Worm (Caenorhabditis elegans) whole organism, young adult: Measurements from ENCODE around the gene sru-1.
A peak's percentile ranks its signal among the peaks of the same experiment; 100 is the strongest.

Source experiments
- B0336.3 ChIP-seq: fragments of 200-800 bp; sonication (Bioruptor generic); IDR thresholded peaks from 2 replicates; pipeline ENCODE4 v1.3.6; 2022; ENCODE audit warnings: missing genetic modification characterization, missing compliant biosample characterization
- C06A6.2 ChIP-seq: fragments of 200-800 bp; sonication (Bioruptor generic); conservative IDR thresholded peaks from 2 replicates; pipeline ENCODE4 v1.3.6; 2022; ENCODE audit warnings: missing genetic modification characterization, missing compliant biosample characterization
- F22D6.2 ChIP-seq: sonication (generic microtip); optimal IDR thresholded peaks from 2 replicates; lab custom pipeline; 2016; ENCODE audit warnings: mild to moderate bottlenecking, missing genetic modification characterization, missing compliant biosample characterization
- F37B4.10 ChIP-seq: fragments of 200-800 bp; sonication (Bioruptor generic); IDR thresholded peaks from 2 replicates; pipeline ENCODE4 v1.3.6; 2022; ENCODE audit warnings: missing genetic modification characterization, missing compliant biosample characterization
- F49E8.2 ChIP-seq: sonication (generic microtip); optimal IDR thresholded peaks from 3 replicates; lab custom pipeline; 2017; ENCODE audit warnings: missing genetic modification characterization, mild to moderate bottlenecking, missing compliant biosample characterization, antibody characterized with exemption, moderate library complexity; ENCODE audit not compliant: insufficient read depth
- F55B11.4 ChIP-seq: sonication (generic microtip); optimal IDR thresholded peaks from 2 replicates; lab custom pipeline; 2016; ENCODE audit warnings: missing compliant biosample characterization, missing genetic modification characterization, borderline replicate concordance; ENCODE audit not compliant: insufficient read depth
- K11D2.4 ChIP-seq: fragments of 200-800 bp; sonication (Bioruptor generic); IDR thresholded peaks from 2 replicates; pipeline ENCODE4 v1.3.6; 2022; ENCODE audit warnings: missing genetic modification reagents, missing genetic modification characterization, missing compliant biosample characterization
- K12H6.12 ChIP-seq: fragments of 200-800 bp; sonication (Bioruptor generic); optimal IDR thresholded peaks from 2 replicates; lab custom pipeline; 2018; ENCODE audit warnings: mild to moderate bottlenecking, missing genetic modification characterization, missing compliant biosample characterization
- Y53G8AR.9 ChIP-seq: fragments of 200-800 bp; sonication (Bioruptor generic); conservative IDR thresholded peaks from 2 replicates; pipeline ENCODE4 v1.3.6; 2022; ENCODE audit warnings: missing genetic modification reagents, missing genetic modification characterization, missing compliant biosample characterization
- Y79H2A.3 ChIP-seq: fragments of 200-800 bp; sonication (Bioruptor generic); conservative IDR thresholded peaks from 2 replicates; pipeline ENCODE4 v1.3.6; 2022; ENCODE audit warnings: missing genetic modification reagents, missing genetic modification characterization, missing compliant biosample characterization
- ZK185.1 ChIP-seq: sonication (generic microtip); optimal IDR thresholded peaks from 2 replicates; lab custom pipeline; 2016; ENCODE audit warnings: mild to moderate bottlenecking, missing genetic modification characterization, missing compliant biosample characterization; ENCODE audit not compliant: poor library complexity, severe bottlenecking
- akir-1 ChIP-seq: fragments of 200-800 bp; sonication (Bioruptor generic); optimal IDR thresholded peaks from 2 replicates; lab custom pipeline; 2018; ENCODE audit warnings: mild to moderate bottlenecking, missing genetic modification characterization, moderate library complexity, missing compliant biosample characterization
- aptf-3 ChIP-seq: fragments of 200-800 bp; sonication (Bioruptor generic); IDR thresholded peaks from 2 replicates; pipeline ENCODE4 v1.3.6; 2022; ENCODE audit warnings: missing genetic modification characterization, missing compliant biosample characterization
- atf-7 ChIP-seq: sonication (generic microtip); optimal IDR thresholded peaks from 2 replicates; lab custom pipeline; 2017; ENCODE audit warnings: mild to moderate bottlenecking, missing genetic modification characterization, missing compliant biosample characterization
- attf-5 ChIP-seq: fragments of 200-800 bp; sonication (Bioruptor generic); optimal IDR thresholded peaks from 2 replicates; lab custom pipeline; 2018; ENCODE audit warnings: mild to moderate bottlenecking, missing genetic modification characterization, missing compliant biosample characterization
- cebp-1 ChIP-seq, 2 experiments: fragments of 200-800 bp in 1 of 2; sonication (Bioruptor generic) in 1 of 2; sonication (generic microtip) in 1 of 2; IDR thresholded peaks in 1 of 2; optimal IDR thresholded peaks in 1 of 2; 2 replicates each; pipeline versions ENCODE4 v1.3.6 to Lab custom; 2017 to 2022; ENCODE audit warnings: missing compliant biosample characterization in 2 of 2, missing genetic modification characterization in 2 of 2, mild to moderate bottlenecking in 1 of 2, missing genetic modification reagents in 1 of 2, moderate library complexity in 1 of 2
- ceh-27 ChIP-seq: fragments of 200-800 bp; sonication (Bioruptor generic); optimal IDR thresholded peaks from 2 replicates; lab custom pipeline; 2018; ENCODE audit warnings: mild to moderate bottlenecking, missing genetic modification characterization, moderate library complexity, missing compliant biosample characterization
- die-1 ChIP-seq: sonication (generic microtip); optimal IDR thresholded peaks from 2 replicates; lab custom pipeline; 2016; ENCODE audit warnings: missing genotype, mild to moderate bottlenecking, missing genetic modification characterization, missing compliant biosample characterization
- dox-1 ChIP-seq: fragments of 200-800 bp; sonication (Bioruptor generic); IDR thresholded peaks from 2 replicates; pipeline ENCODE4 v1.3.6; 2022; ENCODE audit warnings: missing genetic modification reagents, missing genetic modification characterization, missing compliant biosample characterization
- dpff-1 ChIP-seq: sonication (generic microtip); optimal IDR thresholded peaks from 2 replicates; lab custom pipeline; 2017; ENCODE audit warnings: mild to moderate bottlenecking, missing genetic modification characterization, missing compliant biosample characterization
- egl-44 ChIP-seq: fragments of 200-800 bp; sonication (Bioruptor generic); IDR thresholded peaks from 2 replicates; pipeline ENCODE4 v1.3.6; 2022; ENCODE audit warnings: missing genetic modification reagents, missing genetic modification characterization, missing compliant biosample characterization
- ekl-4 ChIP-seq: fragments of 200-800 bp; sonication (Bioruptor generic); IDR thresholded peaks from 2 replicates; pipeline ENCODE4 v1.3.6; 2022; ENCODE audit warnings: missing genetic modification reagents, missing genetic modification characterization, missing compliant biosample characterization
- him-1 ChIP-seq: sonication (generic microtip); optimal IDR thresholded peaks from 2 replicates; lab custom pipeline; 2016; ENCODE audit warnings: missing genotype, missing genetic modification reagents, missing genetic modification characterization, missing compliant biosample characterization
- let-607 ChIP-seq, 2 experiments: fragments of 200-800 bp in 1 of 2; sonication (Bioruptor generic) in 1 of 2; sonication (generic microtip) in 1 of 2; optimal IDR thresholded peaks; 2 replicates each; lab custom pipeline; 2016 to 2018; ENCODE audit warnings: mild to moderate bottlenecking in 2 of 2, missing compliant biosample characterization in 2 of 2, missing genetic modification characterization in 2 of 2, moderate library complexity in 2 of 2, missing genotype in 1 of 2
- lin-35 ChIP-seq, 3 experiments: fragments of 150-350 bp in 2 of 3; sonication (generic microtip) in 1 of 3; optimal IDR thresholded peaks; 2 replicates each; lab custom pipeline; 2014 to 2018; ENCODE audit warnings: missing biosample characterization in 3 of 3, missing genetic modification characterization in 3 of 3, missing genetic modification reagents in 3 of 3
- lin-40 ChIP-seq: sonication (generic microtip); optimal IDR thresholded peaks from 2 replicates; lab custom pipeline; 2016; ENCODE audit warnings: missing genetic modification characterization, mild to moderate bottlenecking, missing compliant biosample characterization, missing genotype, missing genetic modification reagents
- lin-54 ChIP-seq: fragments of 200-800 bp; sonication (Bioruptor generic); optimal IDR thresholded peaks from 2 replicates; lab custom pipeline; 2018; ENCODE audit warnings: mild to moderate bottlenecking, missing genetic modification characterization, missing compliant biosample characterization
- lsl-1 ChIP-seq: fragments of 200-800 bp; sonication (Bioruptor generic); optimal IDR thresholded peaks from 2 replicates; lab custom pipeline; 2018; ENCODE audit warnings: mild to moderate bottlenecking, missing genetic modification characterization, moderate library complexity, missing compliant biosample characterization
- madf-10 ChIP-seq: sonication (generic microtip); optimal IDR thresholded peaks from 2 replicates; lab custom pipeline; 2016; ENCODE audit warnings: mild to moderate bottlenecking, missing genetic modification characterization, missing compliant biosample characterization
- madf-3 ChIP-seq: fragments of 200-800 bp; sonication (Bioruptor generic); IDR thresholded peaks from 2 replicates; pipeline ENCODE4 v1.3.6; 2022; ENCODE audit warnings: missing genetic modification reagents, missing genetic modification characterization, missing compliant biosample characterization
- mcd-1 ChIP-seq: fragments of 200-800 bp; sonication (Bioruptor generic); IDR thresholded peaks from 2 replicates; pipeline ENCODE4 v1.3.6; 2022; ENCODE audit warnings: missing genetic modification reagents, missing genetic modification characterization, missing compliant biosample characterization
- nfyb-1 ChIP-seq: fragments of 200-800 bp; sonication (Bioruptor generic); IDR thresholded peaks from 2 replicates; pipeline ENCODE4 v1.3.6; 2022; ENCODE audit warnings: missing genetic modification reagents, missing genetic modification characterization, missing compliant biosample characterization
- nhr-179 ChIP-seq: sonication (generic microtip); optimal IDR thresholded peaks from 2 replicates; lab custom pipeline; 2016; ENCODE audit warnings: mild to moderate bottlenecking, missing genetic modification characterization, missing compliant biosample characterization
- nhr-80 ChIP-seq: sonication (generic microtip); optimal IDR thresholded peaks from 2 replicates; lab custom pipeline; 2016; ENCODE audit warnings: missing genetic modification characterization, missing compliant biosample characterization
- nhr-90 ChIP-seq: sonication (generic microtip); optimal IDR thresholded peaks from 2 replicates; lab custom pipeline; 2016; ENCODE audit warnings: missing genotype, mild to moderate bottlenecking, missing genetic modification characterization, missing compliant biosample characterization
- rcor-1 ChIP-seq: fragments of 200-800 bp; sonication (Bioruptor generic); IDR thresholded peaks from 2 replicates; pipeline ENCODE4 v1.3.6; 2022; ENCODE audit warnings: missing genetic modification reagents, missing genetic modification characterization, missing compliant biosample characterization
- snpc-3.4 ChIP-seq: sonication (generic microtip); optimal IDR thresholded peaks from 2 replicates; lab custom pipeline; 2017; ENCODE audit warnings: missing genetic modification characterization, mild to moderate bottlenecking, missing compliant biosample characterization, antibody characterized with exemption, moderate library complexity, missing genotype, missing genetic modification reagents
- snpc-4 ChIP-seq, 5 experiments: fragments of 150-350 bp in 1 of 5; sonication (generic microtip) in 4 of 5; optimal IDR thresholded peaks; 2 replicates each; lab custom pipeline; 2014 to 2018; ENCODE audit warnings: missing genetic modification characterization in 5 of 5, missing biosample characterization in 3 of 5, antibody characterized with exemption in 2 of 5, mild to moderate bottlenecking in 2 of 5, missing compliant biosample characterization in 2 of 5, missing genotype in 2 of 5, moderate library complexity in 2 of 5, missing genetic modification reagents in 1 of 5
- tbp1 ChIP-seq: fragments of 200-800 bp; sonication (Bioruptor generic); optimal IDR thresholded peaks from 2 replicates; lab custom pipeline; 2018; ENCODE audit warnings: mild to moderate bottlenecking, missing genetic modification characterization, missing compliant biosample characterization
- tlf-1 ChIP-seq: fragments of 200-800 bp; sonication (Bioruptor generic); optimal IDR thresholded peaks from 2 replicates; lab custom pipeline; 2018; ENCODE audit warnings: mild to moderate bottlenecking, missing genetic modification characterization, missing compliant biosample characterization
- xnd-1 ChIP-seq: sonication (generic microtip); optimal IDR thresholded peaks from 2 replicates; lab custom pipeline; 2016; ENCODE audit warnings: missing genotype, missing genetic modification reagents, missing genetic modification characterization, missing compliant biosample characterization
- ztf-22 ChIP-seq: fragments of 200-800 bp; sonication (Bioruptor generic); optimal IDR thresholded peaks from 2 replicates; lab custom pipeline; 2018; ENCODE audit warnings: mild to moderate bottlenecking, missing genetic modification characterization, moderate library complexity, missing compliant biosample characterization

sru-1 gene

DNA sequence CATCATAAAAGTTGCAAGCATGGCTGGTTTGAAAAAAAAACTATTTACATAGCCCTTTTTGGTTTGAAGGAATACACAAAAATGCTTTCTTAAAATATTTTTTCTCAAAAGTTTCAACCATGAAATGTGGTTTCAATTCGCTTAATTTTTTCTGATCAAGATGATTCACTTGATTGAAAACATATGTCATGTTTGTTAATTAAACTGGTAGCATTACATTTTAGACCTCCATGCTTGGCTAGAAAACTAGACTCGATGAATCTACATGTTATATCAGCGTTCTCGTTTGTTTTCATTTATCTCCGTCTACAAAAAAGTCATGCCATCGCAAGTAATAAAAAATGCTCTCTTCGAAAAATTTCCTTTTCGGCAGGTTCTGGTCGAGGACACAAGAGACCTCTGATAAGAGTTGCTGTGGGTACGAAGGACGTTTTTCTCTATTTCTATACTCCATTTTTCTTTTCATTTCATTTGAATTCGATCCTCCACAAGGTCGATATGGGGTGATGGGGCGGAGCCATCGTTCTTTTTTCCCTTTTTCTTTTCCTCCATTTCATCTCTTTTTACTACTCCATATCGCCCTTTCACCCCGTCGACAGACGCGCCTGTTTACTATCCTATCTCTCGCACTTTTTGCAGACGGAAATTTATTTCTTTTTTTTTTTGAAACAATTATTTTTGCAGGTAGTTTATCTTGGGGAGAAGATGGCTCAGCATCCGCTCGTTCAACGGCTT lies 37.4 kb downstream of the sru-1 start, which contains the start of gene elo-1:
Gene elo-1, plus strand, starts transcription at position 685 of the 735 bp plus-strand sequence.
- TF ChIP-seq cebp-1 (GFP tag; IDR thresholded peaks at IDR 0.05; lab: Robert Waterston, UW) (no peak), cebp-1 (tag; optimal IDR thresholded peaks at IDR 0.05; lab: Kevin White, UChicago) (peak; percentile 41), egl-44 (GFP tag; lab: Robert Waterston, UW) (0 out of 2 replicates have a peak, but pooled peaks have one; percentile 61), dox-1 (GFP tag; lab: Robert Waterston, UW) (peak; percentile 67), nhr-80 (tag; lab: Kevin White, UChicago) (peak; percentile 98), ztf-22 (peak; percentile 15), F55B11.4 (tag; lab: Kevin White, UChicago) (no peak), lin-54 (peak; percentile 29), attf-5 (peak; percentile 41), him-1 (tag; lab: Kevin White, UChicago) (no peak), aptf-3 (GFP tag; lab: Robert Waterston, UW) (no peak), tbp1 (GFP tag; lab: Kevin White, UChicago) (peak; percentile 2), rcor-1 (GFP tag; lab: Robert Waterston, UW) (no peak), C06A6.2 (GFP tag; lab: Robert Waterston, UW) (0 out of 2 replicates have a peak, but pooled peaks have one; percentile 52), nhr-90 (tag; lab: Kevin White, UChicago) (peak; percentile 5), K11D2.4 (no peak), B0336.3 (GFP tag; lab: Robert Waterston, UW) (peak; percentile 44; the same call in 1 of the 2 replicates), F49E8.2 (tag; lab: Kevin White, UChicago) (no peak), snpc-4 (GFP tag; optimal IDR thresholded peaks at IDR 0.05; lab: Kevin White, UChicago) (no peak), snpc-4 (tag; optimal IDR thresholded peaks at IDR 0.05; lab: Kevin White, UChicago) (peak in 1 of 4 experiments; percentile 26), atf-7 (peak; percentile 1), ZK185.1 (tag; lab: Kevin White, UChicago) (no peak), madf-10 (peak; percentile 14), ceh-27 (no peak), Y53G8AR.9 (GFP tag; lab: Robert Waterston, UW) (0 out of 2 replicates have a peak, but pooled peaks have one; percentile 13), nfyb-1 (peak; percentile 62; the same call in 1 of the 2 replicates), lin-40 (tag; lab: Kevin White, UChicago) (peak; percentile 51), let-607 (tag; optimal IDR thresholded peaks at IDR 0.05; lab: Kevin White, UChicago) (peak in 1 of 2 experiments; percentile 8), nhr-179 (tag; lab: Kevin White, UChicago) (no peak)

- 0 out of 2 replicates have a peak, but pooled peaks have one; percentile 12 for TF ChIP-seq ekl-4 (GFP tag; lab: Robert Waterston, UW)
- no peak for TF ChIP-seq tlf-1
- TF ChIP-seq nhr-80 (tag; lab: Kevin White, UChicago) = peak; percentile 34
These were observed 38.6 kb downstream of the sru-1 start for ce11 chrIV:9527002-9527401.

DNA sequence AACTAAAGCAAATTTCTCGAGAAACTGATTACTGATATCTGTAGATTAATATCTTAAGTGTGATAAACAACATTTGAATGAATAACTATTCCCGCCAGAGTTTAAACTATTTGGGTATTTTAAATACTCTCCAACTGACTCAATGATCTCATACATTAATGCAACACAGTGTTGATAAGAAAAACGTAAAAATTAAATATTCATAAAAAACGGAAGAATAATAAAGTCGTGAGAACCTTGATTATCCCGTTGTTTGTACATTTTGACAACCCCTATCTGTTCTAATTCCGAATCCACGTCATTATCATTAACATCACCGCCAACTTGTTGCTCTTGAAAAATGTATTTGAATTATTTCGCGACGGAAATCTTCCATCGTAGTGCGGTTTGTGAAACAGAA lies 41.2 kb downstream of the sru-1 start, which contains the start of gene elo-7:
Gene elo-7, plus strand, starts transcription at position 301 of the 400 bp plus-strand sequence.
- TF ChIP-seq C06A6.2 (GFP tag; lab: Robert Waterston, UW) (no peak), B0336.3 (GFP tag; lab: Robert Waterston, UW) (no peak), akir-1 (GFP tag; lab: Kevin White, UChicago) (no peak), mcd-1 (no peak), F22D6.2 (tag; lab: Kevin White, UChicago) (no peak), lin-35 (GFP tag; optimal IDR thresholded peaks at IDR 0.05; lab: Kevin White, UChicago) (no peak), Y79H2A.3 (GFP tag; lab: Robert Waterston, UW) (no peak), K12H6.12 (tag; lab: Kevin White, UChicago) (no peak), snpc-3.4 (no peak), die-1 (tag; lab: Kevin White, UChicago) (no peak), F37B4.10 (GFP tag; lab: Robert Waterston, UW) (no peak), madf-3 (GFP tag; lab: Robert Waterston, UW) (no peak), lsl-1 (no peak), dpff-1 (no peak), dox-1 (GFP tag; lab: Robert Waterston, UW) (no peak), madf-10 (no peak), ztf-22 (no peak), xnd-1 (tag; lab: Kevin White, UChicago) (no peak)
